Worm (Caenorhabditis elegans) whole organism, young adult: Measurements from ENCODE around the gene nhr-253.

Experiments used
- B0261.1 ChIP-seq: sonication (generic microtip); optimal IDR thresholded peaks from 2 replicates; lab custom pipeline; 2016; ENCODE audit warnings: mild to moderate bottlenecking, missing genetic modification characterization, moderate library complexity, missing compliant biosample characterization
- C06A6.2 ChIP-seq: fragments of 200-800 bp; sonication (Bioruptor generic); conservative IDR thresholded peaks from 2 replicates; pipeline ENCODE4 v1.3.6; 2022; ENCODE audit warnings: missing genetic modification characterization, missing compliant biosample characterization
- F22D6.2 ChIP-seq: sonication (generic microtip); optimal IDR thresholded peaks from 2 replicates; lab custom pipeline; 2016; ENCODE audit warnings: mild to moderate bottlenecking, missing genetic modification characterization, missing compliant biosample characterization
- F33H1.4 ChIP-seq: fragments of 200-800 bp; sonication (Bioruptor generic); IDR thresholded peaks from 2 replicates; pipeline ENCODE4 v1.3.6; 2022; ENCODE audit warnings: missing genetic modification reagents, missing genetic modification characterization, missing compliant biosample characterization
- F49E8.2 ChIP-seq: sonication (generic microtip); optimal IDR thresholded peaks from 3 replicates; lab custom pipeline; 2017; ENCODE audit warnings: missing genetic modification characterization, mild to moderate bottlenecking, missing compliant biosample characterization, antibody characterized with exemption, moderate library complexity; ENCODE audit not compliant: insufficient read depth
- T07F8.4 ChIP-seq: sonication (generic microtip); optimal IDR thresholded peaks from 2 replicates; lab custom pipeline; 2016; ENCODE audit warnings: mild to moderate bottlenecking, missing genetic modification characterization, moderate library complexity, missing compliant biosample characterization
- Y53G8AR.9 ChIP-seq: fragments of 200-800 bp; sonication (Bioruptor generic); conservative IDR thresholded peaks from 2 replicates; pipeline ENCODE4 v1.3.6; 2022; ENCODE audit warnings: missing genetic modification reagents, missing genetic modification characterization, missing compliant biosample characterization
- Y67H2A.10 ChIP-seq: fragments of 200-800 bp; sonication (Bioruptor generic); conservative IDR thresholded peaks from 2 replicates; pipeline ENCODE4 v1.3.6; 2022; ENCODE audit warnings: missing genetic modification reagents, missing genetic modification characterization, missing compliant biosample characterization
- attf-5 ChIP-seq: fragments of 200-800 bp; sonication (Bioruptor generic); optimal IDR thresholded peaks from 2 replicates; lab custom pipeline; 2018; ENCODE audit warnings: mild to moderate bottlenecking, missing genetic modification characterization, missing compliant biosample characterization
- attf-6 ChIP-seq: fragments of 200-800 bp; sonication (Bioruptor generic); IDR thresholded peaks from 2 replicates; pipeline ENCODE4 v1.3.6; 2022; ENCODE audit warnings: missing genetic modification reagents, missing genetic modification characterization, missing compliant biosample characterization
- ceh-100 ChIP-seq: fragments of 200-800 bp; sonication (Bioruptor generic); IDR thresholded peaks from 2 replicates; pipeline ENCODE4 v1.3.6; 2022; ENCODE audit warnings: missing genetic modification reagents, missing genetic modification characterization, missing compliant biosample characterization
- ceh-79 ChIP-seq: sonication (generic microtip); optimal IDR thresholded peaks from 2 replicates; lab custom pipeline; 2017; ENCODE audit warnings: mild to moderate bottlenecking, missing genetic modification characterization, missing compliant biosample characterization
- chd-7 ChIP-seq: sonication (generic microtip); optimal IDR thresholded peaks from 2 replicates; lab custom pipeline; 2016; ENCODE audit warnings: mild to moderate bottlenecking, missing genetic modification characterization, moderate library complexity, missing compliant biosample characterization
- dox-1 ChIP-seq: fragments of 200-800 bp; sonication (Bioruptor generic); IDR thresholded peaks from 2 replicates; pipeline ENCODE4 v1.3.6; 2022; ENCODE audit warnings: missing genetic modification reagents, missing genetic modification characterization, missing compliant biosample characterization
- egl-18 ChIP-seq: fragments of 200-800 bp; sonication (Bioruptor generic); IDR thresholded peaks from 2 replicates; pipeline ENCODE4 v1.3.6; 2022; ENCODE audit warnings: missing genetic modification reagents, missing genetic modification characterization, missing compliant biosample characterization
- egrh-3 ChIP-seq: fragments of 200-800 bp; sonication (Bioruptor generic); IDR thresholded peaks from 2 replicates; pipeline ENCODE4 v1.3.6; 2022; ENCODE audit warnings: missing genetic modification reagents, missing genetic modification characterization, missing compliant biosample characterization
- hlh-26 ChIP-seq: fragments of 200-800 bp; sonication (Bioruptor generic); conservative IDR thresholded peaks from 2 replicates; pipeline ENCODE4 v1.3.6; 2022; ENCODE audit warnings: missing genetic modification reagents, missing genetic modification characterization, missing compliant biosample characterization
- hmg-1.2 ChIP-seq: fragments of 200-800 bp; sonication (Bioruptor generic); IDR thresholded peaks from 2 replicates; pipeline ENCODE4 v1.3.6; 2022; ENCODE audit warnings: missing genetic modification reagents, missing genetic modification characterization, missing compliant biosample characterization
- hmg-20 ChIP-seq: fragments of 200-800 bp; sonication (Bioruptor generic); IDR thresholded peaks from 2 replicates; pipeline ENCODE4 v1.3.6; 2022; ENCODE audit warnings: missing genetic modification reagents, missing genetic modification characterization, missing compliant biosample characterization
- hrde-1 ChIP-seq: sonication (generic microtip); optimal IDR thresholded peaks from 2 replicates; lab custom pipeline; 2016; ENCODE audit warnings: missing genetic modification characterization, mild to moderate bottlenecking, missing compliant biosample characterization, moderate library complexity, missing genotype, missing genetic modification reagents, borderline replicate concordance
- hsf-1 ChIP-seq: fragments of 200-800 bp; sonication (Bioruptor generic); IDR thresholded peaks from 2 replicates; pipeline ENCODE4 v1.3.6; 2022; ENCODE audit warnings: missing genetic modification reagents, missing genetic modification characterization, missing compliant biosample characterization
- let-526 ChIP-seq: fragments of 200-800 bp; sonication (Bioruptor generic); IDR thresholded peaks from 2 replicates; pipeline ENCODE4 v1.3.6; 2022; ENCODE audit warnings: missing genetic modification reagents, missing genetic modification characterization, missing compliant biosample characterization
- lin-26 ChIP-seq: fragments of 200-800 bp; sonication (Bioruptor generic); IDR thresholded peaks from 2 replicates; pipeline ENCODE4 v1.3.6; 2022; ENCODE audit warnings: missing genetic modification reagents, missing genetic modification characterization, missing compliant biosample characterization
- madf-6 ChIP-seq: fragments of 200-800 bp; sonication (Bioruptor generic); IDR thresholded peaks from 2 replicates; pipeline ENCODE4 v1.3.6; 2022; ENCODE audit warnings: missing genetic modification reagents, missing genetic modification characterization, missing compliant biosample characterization
- mes-4 ChIP-seq: sonication (generic microtip); optimal IDR thresholded peaks from 2 replicates; lab custom pipeline; 2016; ENCODE audit warnings: missing genotype, missing genetic modification characterization, missing compliant biosample characterization
- nfya-2 ChIP-seq: fragments of 200-800 bp; sonication (Bioruptor generic); IDR thresholded peaks from 2 replicates; pipeline ENCODE4 v1.3.6; 2022; ENCODE audit warnings: missing genetic modification reagents, missing genetic modification characterization, missing compliant biosample characterization
- nhr-120 ChIP-seq: fragments of 200-800 bp; sonication (Bioruptor generic); IDR thresholded peaks from 2 replicates; pipeline ENCODE4 v1.3.6; 2022; ENCODE audit warnings: missing genetic modification characterization, missing compliant biosample characterization
- repo-1 ChIP-seq: sonication (generic microtip); optimal IDR thresholded peaks from 2 replicates; lab custom pipeline; 2017; ENCODE audit warnings: mild to moderate bottlenecking, missing genetic modification characterization, missing compliant biosample characterization
- sea-2 ChIP-seq: fragments of 200-800 bp; sonication (Bioruptor generic); IDR thresholded peaks from 2 replicates; pipeline ENCODE4 v1.3.6; 2022; ENCODE audit warnings: missing genetic modification characterization, missing compliant biosample characterization
- tlf-1 ChIP-seq: fragments of 200-800 bp; sonication (Bioruptor generic); optimal IDR thresholded peaks from 2 replicates; lab custom pipeline; 2018; ENCODE audit warnings: mild to moderate bottlenecking, missing genetic modification characterization, missing compliant biosample characterization
- xnd-1 ChIP-seq: sonication (generic microtip); optimal IDR thresholded peaks from 2 replicates; lab custom pipeline; 2016; ENCODE audit warnings: missing genotype, missing genetic modification reagents, missing genetic modification characterization, missing compliant biosample characterization
- zfh-2 ChIP-seq: fragments of 200-800 bp; sonication (Bioruptor generic); conservative IDR thresholded peaks from 2 replicates; pipeline ENCODE4 v1.3.6; 2022; ENCODE audit warnings: missing genetic modification reagents, missing genetic modification characterization, missing compliant biosample characterization
- zim-3 ChIP-seq: sonication (generic microtip); optimal IDR thresholded peaks from 2 replicates; lab custom pipeline; 2017; ENCODE audit warnings: mild to moderate bottlenecking, missing genetic modification characterization, moderate library complexity, missing compliant biosample characterization
- ztf-22 ChIP-seq: fragments of 200-800 bp; sonication (Bioruptor generic); optimal IDR thresholded peaks from 2 replicates; lab custom pipeline; 2018; ENCODE audit warnings: mild to moderate bottlenecking, missing genetic modification characterization, moderate library complexity, missing compliant biosample characterization
- ztf-26 ChIP-seq: sonication (generic microtip); optimal IDR thresholded peaks from 2 replicates; lab custom pipeline; 2017; ENCODE audit warnings: missing genetic modification characterization, missing compliant biosample characterization
- ztf-3 ChIP-seq: fragments of 200-800 bp; sonication (Bioruptor generic); optimal IDR thresholded peaks from 2 replicates; lab custom pipeline; 2018; ENCODE audit warnings: mild to moderate bottlenecking, missing genetic modification characterization, missing compliant biosample characterization

Gene nhr-253

ce11 chrV:370033-370432 is 26.4 kb upstream of the nhr-253 start, which contains the start of gene mltn-7:
TSS of gene mltn-7 (plus strand) at chrV:370333.
- TF ChIP-seq Y53G8AR.9: no peak
- TF ChIP-seq let-526: no peak
- TF ChIP-seq hmg-1.2 (GFP tag; lab: Robert Waterston, UW): no peak
- TF ChIP-seq hsf-1 (GFP tag; lab: Robert Waterston, UW): no peak
- no peak for TF ChIP-seq repo-1 (tag; lab: Kevin White, UChicago)
- TF ChIP-seq xnd-1 (tag; lab: Kevin White, UChicago): no peak
- no peak for TF ChIP-seq hmg-20
- TF ChIP-seq madf-6 (GFP tag; lab: Robert Waterston, UW): no peak
- no peak for TF ChIP-seq F22D6.2 (tag; lab: Kevin White, UChicago)
- no peak for TF ChIP-seq lin-26 (GFP tag; lab: Robert Waterston, UW)
- no peak for TF ChIP-seq attf-5 (GFP tag; lab: Kevin White, UChicago)

- TF ChIP-seq hrde-1 (tag; lab: Kevin White, UChicago) (no peak), egrh-3 (0 out of 2 replicates have a peak, but pooled peaks have one; percentile 17), ceh-79 (tag; lab: Kevin White, UChicago) (no peak), zfh-2 (peak; percentile 80), nfya-2 (no peak), madf-6 (GFP tag; lab: Robert Waterston, UW) (no peak), sea-2 (no peak), attf-5 (GFP tag; lab: Kevin White, UChicago) (no peak), zim-3 (tag; lab: Kevin White, UChicago) (no peak), B0261.1 (no peak), tlf-1 (GFP tag; lab: Kevin White, UChicago) (no peak)
These were observed 23.2 kb upstream of the nhr-253 start for ce11 chrV:373192-373591.

ce11 chrV:376790-377189 is 19.6 kb upstream of the nhr-253 start:
- TF ChIP-seq Y67H2A.10 (GFP tag; lab: Robert Waterston, UW): no peak
- TF ChIP-seq ztf-3 (GFP tag; lab: Kevin White, UChicago): no peak
- no peak for TF ChIP-seq ceh-79 (tag; lab: Kevin White, UChicago)
- TF ChIP-seq T07F8.4 (tag; lab: Kevin White, UChicago): no peak
- TF ChIP-seq ztf-22 (GFP tag; lab: Kevin White, UChicago): no peak
- no peak for TF ChIP-seq ceh-100
- no peak for TF ChIP-seq mes-4 (tag; lab: Kevin White, UChicago)
- TF ChIP-seq hlh-26 (GFP tag; lab: Robert Waterston, UW): no peak
- no peak for TF ChIP-seq F33H1.4 (GFP tag; lab: Robert Waterston, UW)
- no peak for TF ChIP-seq dox-1
- no peak for TF ChIP-seq ztf-26 (tag; lab: Kevin White, UChicago)
- no peak for TF ChIP-seq F49E8.2
- TF ChIP-seq attf-6 (GFP tag; lab: Robert Waterston, UW): no peak
- TF ChIP-seq chd-7 (tag; lab: Kevin White, UChicago): no peak
- no peak for TF ChIP-seq nhr-120 (GFP tag; lab: Robert Waterston, UW)
- TF ChIP-seq sea-2: no peak
- TF ChIP-seq let-526: no peak
- TF ChIP-seq, all 124 proteins: peak for 0

ce11 chrV:378231-378630 is 18.2 kb upstream of the nhr-253 start:
- TF ChIP-seq C06A6.2 (GFP tag; lab: Robert Waterston, UW): peak; percentile 40; the same call in 1 of the 2 replicates
- TF ChIP-seq egl-18 (GFP tag; lab: Robert Waterston, UW): 0 out of 2 replicates have a peak, but pooled peaks have one; percentile 17
- TF ChIP-seq hmg-1.2 (GFP tag; lab: Robert Waterston, UW): no peak
